Fruit fly (Drosophila melanogaster): ENCODE measurements around the gene Fhos.

DNA sequence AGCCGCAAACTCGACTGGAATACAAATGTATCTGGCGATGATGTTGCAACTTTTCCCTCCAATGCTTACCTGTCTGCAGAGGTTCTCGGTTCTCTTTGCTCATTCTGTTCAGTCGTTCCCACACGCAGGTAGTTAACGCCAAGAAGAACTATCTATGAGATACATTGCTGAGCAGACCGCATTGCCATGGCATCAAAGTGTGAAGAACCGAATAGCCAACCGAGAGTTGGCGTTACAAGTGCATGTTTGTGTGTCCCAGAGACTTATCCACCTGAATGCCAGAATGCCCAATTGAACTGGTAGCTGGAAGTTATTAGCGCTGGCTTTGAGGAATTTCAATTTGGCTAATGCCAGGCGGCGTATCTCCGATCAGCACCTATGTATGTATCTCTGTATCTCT is 76.2 kb downstream of the Fhos start:
- TF ChIP-seq jim (GFP tag; optimal IDR thresholded peaks at IDR 0.05): no peak
- no peak for TF ChIP-seq Vsx2 (GFP tag; optimal IDR thresholded peaks at IDR 0.05; ENCODE audit: partially characterized antibody)
- no peak for TF ChIP-seq Dfd (GFP tag; optimal IDR thresholded peaks at IDR 0.05)
- TF ChIP-seq foxo (GFP tag; optimal IDR thresholded peaks at IDR 0.05): no peak
- no peak for TF ChIP-seq usp (GFP tag; optimal IDR thresholded peaks at IDR 0.05)
- TF ChIP-seq GATAd (GFP tag; optimal IDR thresholded peaks at IDR 0.05): no peak
- TF ChIP-seq br (GFP tag; optimal IDR thresholded peaks at IDR 0.05): no peak
- no peak for TF ChIP-seq OdsH (GFP tag; optimal IDR thresholded peaks at IDR 0.05)

Measured in whole organism, wandering third instar larva.